Worm (Caenorhabditis elegans) whole organism, L4 larva: ENCODE data around the gene M03B6.1.

Source experiments
- F49E8.2 ChIP-seq: sonication (generic microtip); optimal IDR thresholded peaks from 2 replicates; lab custom pipeline; 2016; ENCODE audit warnings: missing compliant biosample characterization, mild to moderate bottlenecking, missing genetic modification characterization, borderline replicate concordance
- Y5F2A.4 ChIP-seq: fragments of 200-800 bp; sonication (Bioruptor generic); optimal IDR thresholded peaks from 2 replicates; lab custom pipeline; 2018; ENCODE audit warnings: mild to moderate bottlenecking, missing genetic modification characterization, missing compliant biosample characterization
- aha-1 ChIP-seq: fragments of 150-350 bp; peaks from one replicate; lab custom pipeline; 2014; ENCODE audit warnings: missing biosample characterization, missing genetic modification characterization
- arid-1 ChIP-seq: fragments of 200-800 bp; sonication (Bioruptor generic); conservative IDR thresholded peaks from 2 replicates; pipeline ENCODE4 v1.3.6; 2022; ENCODE audit warnings: missing genetic modification reagents, missing genetic modification characterization, missing compliant biosample characterization
- attf-4 ChIP-seq: sonication (generic microtip); optimal IDR thresholded peaks from 3 replicates; lab custom pipeline; 2017; ENCODE audit warnings: missing biosample characterization, missing genetic modification characterization
- ces-1 ChIP-seq: fragments of 150-350 bp; sonication (generic microtip); optimal IDR thresholded peaks from 4 replicates; lab custom pipeline; 2014; ENCODE audit warnings: missing biosample characterization, missing genetic modification reagents, missing genetic modification characterization
- ctbp-1 ChIP-seq: fragments of 200-800 bp; sonication (Bioruptor generic); IDR thresholded peaks from 2 replicates; pipeline ENCODE4 v1.3.6; 2022; ENCODE audit warnings: missing genetic modification reagents, missing genetic modification characterization, missing compliant biosample characterization
- daf-12 ChIP-seq: fragments of 150-350 bp; optimal IDR thresholded peaks from 2 replicates; lab custom pipeline; 2014; ENCODE audit warnings: missing biosample characterization, missing genetic modification reagents, missing genetic modification characterization
- daf-16 ChIP-seq, 3 experiments: sonication (generic microtip); optimal IDR thresholded peaks; 2 replicates each; lab custom pipeline; 2016 to 2017; ENCODE audit warnings: missing genetic modification characterization in 3 of 3, missing genetic modification reagents in 3 of 3, mild to moderate bottlenecking in 2 of 3, missing compliant biosample characterization in 2 of 3, missing biosample characterization in 1 of 3, moderate library complexity in 1 of 3
- daf-8 ChIP-seq: fragments of 200-800 bp; sonication (Bioruptor generic); IDR thresholded peaks from 2 replicates; pipeline ENCODE4 v1.3.6; 2022; ENCODE audit warnings: missing genetic modification characterization, missing compliant biosample characterization
- dmd-6 ChIP-seq: fragments of 200-800 bp; sonication (Bioruptor generic); IDR thresholded peaks from 2 replicates; pipeline ENCODE4 v1.3.6; 2022; ENCODE audit warnings: missing genetic modification reagents, missing genetic modification characterization, missing compliant biosample characterization
- dmd-9 ChIP-seq: fragments of 200-800 bp; sonication (Bioruptor generic); IDR thresholded peaks from 2 replicates; pipeline ENCODE4 v1.3.6; 2022; ENCODE audit warnings: missing genetic modification reagents, missing genetic modification characterization, missing compliant biosample characterization
- dve-1 ChIP-seq: sonication (generic microtip); optimal IDR thresholded peaks from 2 replicates; lab custom pipeline; 2017; ENCODE audit warnings: antibody characterized with exemption, mild to moderate bottlenecking, missing genetic modification characterization, missing compliant biosample characterization; ENCODE audit not compliant: insufficient read depth
- fkh-10 ChIP-seq: fragments of 150-350 bp; optimal IDR thresholded peaks from 2 replicates; lab custom pipeline; 2014; ENCODE audit warnings: missing biosample characterization, missing genetic modification reagents, missing genetic modification characterization
- hlh-11 ChIP-seq: fragments of 200-800 bp; sonication (Bioruptor generic); optimal IDR thresholded peaks from 2 replicates; lab custom pipeline; 2018; ENCODE audit warnings: mild to moderate bottlenecking, missing genetic modification characterization, missing compliant biosample characterization
- hlh-30 ChIP-seq: sonication (generic microtip); optimal IDR thresholded peaks from 2 replicates; lab custom pipeline; 2017; ENCODE audit warnings: antibody characterized with exemption, mild to moderate bottlenecking, missing genetic modification characterization, missing compliant biosample characterization; ENCODE audit not compliant: insufficient read depth
- jun-1 ChIP-seq: fragments of 150-350 bp; optimal IDR thresholded peaks from 2 replicates; lab custom pipeline; 2014; ENCODE audit warnings: missing biosample characterization, missing genetic modification reagents, missing genetic modification characterization
- lin-13 ChIP-seq: fragments of 150-350 bp; optimal IDR thresholded peaks from 2 replicates; lab custom pipeline; 2014; ENCODE audit warnings: missing biosample characterization, missing genetic modification reagents, missing genetic modification characterization
- lin-29 ChIP-seq: fragments of 200-800 bp; sonication (Bioruptor generic); IDR thresholded peaks from 2 replicates; pipeline ENCODE4 v1.3.6; 2022; ENCODE audit warnings: missing genetic modification reagents, missing genetic modification characterization, missing compliant biosample characterization
- lin-39 ChIP-seq: fragments of 150-350 bp; optimal IDR thresholded peaks from 2 replicates; lab custom pipeline; 2014; ENCODE audit warnings: missing biosample characterization, missing genetic modification reagents, missing genetic modification characterization
- lsy-2 ChIP-seq, 2 experiments: fragments of 150-350 bp in 1 of 2; sonication (generic microtip) in 1 of 2; optimal IDR thresholded peaks; 2 replicates each; lab custom pipeline; 2014 to 2017; ENCODE audit warnings: missing biosample characterization in 2 of 2, missing genetic modification characterization in 2 of 2
- madf-5 ChIP-seq, 2 experiments: fragments of 200-800 bp; sonication (Bioruptor generic); IDR thresholded peaks; 2 replicates each; pipeline ENCODE4 v1.3.6; 2022; ENCODE audit warnings: missing compliant biosample characterization in 2 of 2, missing genetic modification characterization in 2 of 2
- mdl-1 ChIP-seq, 2 experiments: fragments of 150-350 bp in 1 of 2; sonication (generic microtip) in 1 of 2; optimal IDR thresholded peaks; 2 replicates each; lab custom pipeline; 2014 to 2017; ENCODE audit warnings: missing biosample characterization in 2 of 2, missing genetic modification characterization in 2 of 2
- mep-1 ChIP-seq: fragments of 150-350 bp; sonication (generic microtip); optimal IDR thresholded peaks from 3 replicates; lab custom pipeline; 2014; ENCODE audit warnings: missing biosample characterization, missing genetic modification characterization
- mes-2 ChIP-seq: sonication (generic microtip); optimal IDR thresholded peaks from 2 replicates; lab custom pipeline; 2016; ENCODE audit warnings: missing genotype, mild to moderate bottlenecking, missing genetic modification characterization, missing compliant biosample characterization; ENCODE audit not compliant: poor library complexity, severe bottlenecking
- mxl-2 ChIP-seq: fragments of 200-800 bp; sonication (Bioruptor generic); conservative IDR thresholded peaks from 2 replicates; pipeline ENCODE4 v1.3.6; 2022; ENCODE audit warnings: missing genetic modification reagents, missing genetic modification characterization, missing compliant biosample characterization
- mxl-3 ChIP-seq: fragments of 200-800 bp; sonication (Bioruptor generic); optimal IDR thresholded peaks from 2 replicates; lab custom pipeline; 2018; ENCODE audit warnings: mild to moderate bottlenecking, missing genetic modification characterization, missing compliant biosample characterization
- nhr-48 ChIP-seq: sonication (generic microtip); optimal IDR thresholded peaks from 2 replicates; lab custom pipeline; 2016; ENCODE audit warnings: mild to moderate bottlenecking, missing genetic modification characterization, missing compliant biosample characterization
- nhr-6 ChIP-seq: fragments of 150-350 bp; optimal IDR thresholded peaks from 2 replicates; lab custom pipeline; 2014; ENCODE audit warnings: missing biosample characterization, missing genetic modification characterization
- nhr-77 ChIP-seq: fragments of 150-350 bp; optimal IDR thresholded peaks from 2 replicates; lab custom pipeline; 2014; ENCODE audit warnings: missing biosample characterization, missing genetic modification characterization
- pha-4 ChIP-seq, 2 experiments: fragments of 150-350 bp in 1 of 2; fragments of 200-800 bp in 1 of 2; sonication (Bioruptor generic) in 1 of 2; IDR thresholded peaks in 1 of 2; optimal IDR thresholded peaks in 1 of 2; 2 replicates each; pipeline versions ENCODE4 v1.3.6 to Lab custom; 2014 to 2022; ENCODE audit warnings: missing genetic modification characterization in 2 of 2, missing genetic modification reagents in 2 of 2, missing biosample characterization in 1 of 2, missing compliant biosample characterization in 1 of 2
- php-3 ChIP-seq: fragments of 200-800 bp; sonication (Bioruptor generic); IDR thresholded peaks from 2 replicates; pipeline ENCODE4 v1.3.6; 2022; ENCODE audit warnings: missing genetic modification reagents, missing genetic modification characterization, missing compliant biosample characterization
- rbr-2 ChIP-seq: sonication (generic microtip); optimal IDR thresholded peaks from 2 replicates; lab custom pipeline; 2016; ENCODE audit warnings: missing genotype, missing genetic modification characterization, missing compliant biosample characterization
- skn-1 ChIP-seq: fragments of 150-350 bp; optimal IDR thresholded peaks from 2 replicates; lab custom pipeline; 2014; ENCODE audit warnings: missing biosample characterization, missing genetic modification characterization
- unc-39 ChIP-seq: sonication (generic microtip); optimal IDR thresholded peaks from 2 replicates; lab custom pipeline; 2017; ENCODE audit warnings: missing biosample characterization, missing genetic modification characterization
- unc-62 ChIP-seq, 3 experiments: fragments of 150-350 bp in 1 of 3; sonication (generic microtip); optimal IDR thresholded peaks in 2 of 3; peaks in 1 of 3; 1 replicate in 1 of 3; 2 replicates in 2 of 3; lab custom pipeline; 2014 to 2017; ENCODE audit warnings: missing biosample characterization in 3 of 3, missing genetic modification characterization in 3 of 3, missing genetic modification reagents in 3 of 3, missing genotype in 1 of 3
- zfp-2 ChIP-seq: sonication (generic microtip); optimal IDR thresholded peaks from 2 replicates; lab custom pipeline; 2016; ENCODE audit warnings: mild to moderate bottlenecking, missing genetic modification characterization, missing compliant biosample characterization
- zfp-3 ChIP-seq: fragments of 200-800 bp; sonication (Bioruptor generic); conservative IDR thresholded peaks from 2 replicates; pipeline ENCODE4 v1.3.6; 2022; ENCODE audit warnings: missing genetic modification reagents, missing genetic modification characterization, missing compliant biosample characterization
- zip-11 ChIP-seq: fragments of 200-800 bp; sonication (Bioruptor generic); IDR thresholded peaks from 2 replicates; pipeline ENCODE4 v1.3.6; 2022; ENCODE audit warnings: missing genetic modification characterization, missing compliant biosample characterization

Gene M03B6.1

DNA sequence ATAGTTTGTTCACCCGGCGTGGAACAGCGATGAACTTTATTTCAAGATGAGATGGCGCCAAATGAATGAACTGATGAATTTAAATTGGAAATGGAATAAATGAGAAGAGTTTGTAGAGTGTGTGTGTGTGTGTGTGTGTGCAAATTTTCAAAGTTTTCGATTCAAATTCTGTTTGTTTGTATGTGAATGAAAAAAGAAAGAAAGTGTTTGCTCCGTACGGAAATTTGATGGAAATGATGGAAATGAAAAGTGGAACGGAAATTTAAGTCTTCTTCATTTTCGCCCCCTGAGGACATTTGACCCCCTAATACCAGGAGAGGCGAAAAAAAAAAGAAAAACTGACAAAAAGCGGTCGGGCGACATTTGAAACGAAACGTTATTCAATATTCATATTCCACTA, 36.7 kb downstream of the M03B6.1 start:
- TF ChIP-seq lin-39 (tag; lab: Kevin White, UChicago) (no peak), daf-12 (tag; lab: Kevin White, UChicago) (no peak), fkh-10 (GFP tag; lab: Kevin White, UChicago) (no peak), zfp-3 (no peak), aha-1 (peak; percentile 92), dmd-9 (GFP tag; lab: Robert Waterston, UW) (no peak), jun-1 (tag; lab: Kevin White, UChicago) (no peak)

DNA sequence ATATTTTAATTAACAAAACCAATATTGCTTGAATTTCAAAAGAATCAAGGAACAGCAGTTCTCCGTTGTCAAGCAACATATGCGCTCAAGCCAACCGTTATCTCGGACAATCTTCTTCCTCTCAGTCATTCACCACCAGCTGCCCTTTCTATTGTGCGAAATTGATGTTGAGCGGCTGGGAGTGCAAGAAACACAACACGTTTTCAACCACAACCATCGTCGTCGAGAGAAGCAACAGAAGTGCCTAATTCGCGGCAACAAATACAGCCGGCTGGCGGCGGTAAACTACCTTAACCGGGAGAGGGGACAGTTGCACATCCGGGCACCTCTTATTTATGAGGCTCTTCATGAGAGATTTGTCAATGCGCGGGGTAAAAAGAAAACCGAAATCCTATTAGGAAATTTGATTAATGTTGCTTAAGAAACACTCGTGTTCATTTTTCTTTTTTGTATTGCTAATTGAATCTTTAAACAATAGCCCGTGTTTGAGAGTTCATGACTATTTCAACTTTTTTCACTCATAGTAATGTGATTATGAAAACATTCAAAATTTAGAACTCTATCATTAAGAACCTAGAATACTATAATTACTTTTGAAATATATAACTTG, 40.5 kb downstream of the M03B6.1 start:
- TF ChIP-seq madf-5 (GFP tag; IDR thresholded peaks at IDR 0.05; lab: Robert Waterston, UW) = no peak
- peak; percentile 40 for TF ChIP-seq aha-1
- TF ChIP-seq attf-4 (tag; lab: Kevin White, UChicago) = no peak
- TF ChIP-seq daf-8 (GFP tag; lab: Robert Waterston, UW) = no peak
- no peak for TF ChIP-seq arid-1 (GFP tag; lab: Robert Waterston, UW)

ce11 chrX:13882639-13883038, 41.2 kb downstream of the M03B6.1 start, which contains the start of gene hlb-1:
Gene hlb-1 (minus strand): TSS chrX:13882739.
- no peak for TF ChIP-seq zip-11 (GFP tag; lab: Robert Waterston, UW)
- TF ChIP-seq unc-62 (GFP tag; optimal IDR thresholded peaks at IDR 0.05 in 1 of 2; lab: Kevin White, UChicago) = peak in 1 of 2 experiments; percentile 3
- TF ChIP-seq unc-62 (tag; optimal IDR thresholded peaks at IDR 0.05; lab: Kevin White, UChicago) = no peak

DNA sequence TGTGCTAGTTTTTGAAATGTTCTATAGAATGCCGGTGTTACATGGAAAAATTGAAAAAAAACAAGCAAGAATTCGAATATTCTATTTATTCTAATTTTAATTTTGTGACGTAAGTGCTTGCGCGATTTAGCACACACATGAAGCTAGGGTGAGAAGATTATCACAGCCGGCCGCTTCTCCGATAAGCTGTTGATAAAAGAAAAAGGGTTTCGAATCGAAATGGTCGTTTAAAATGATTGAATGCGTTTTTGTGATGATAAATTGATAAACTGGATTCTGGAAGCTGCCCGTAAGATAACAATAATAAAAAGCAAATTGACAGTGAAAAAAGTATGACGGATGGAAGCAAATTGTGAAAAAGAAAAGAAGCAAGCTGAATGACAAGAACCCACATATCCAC, 42.7 kb downstream of the M03B6.1 start:
- TF ChIP-seq php-3 (GFP tag; lab: Robert Waterston, UW) (peak; percentile 88), lin-29 (GFP tag; lab: Robert Waterston, UW) (no peak), F49E8.2 (tag; lab: Kevin White, UChicago) (no peak), hlh-11 (tag; lab: Kevin White, UChicago) (peak; percentile 41), lin-13 (no peak), dve-1 (tag; lab: Kevin White, UChicago) (peak; percentile 55), dmd-9 (GFP tag; lab: Robert Waterston, UW) (no peak), rbr-2 (tag; lab: Kevin White, UChicago) (no peak), dmd-6 (peak; percentile 34; the same call in 1 of the 2 replicates), mxl-2 (GFP tag; lab: Robert Waterston, UW) (no peak), daf-16 (GFP tag; optimal IDR thresholded peaks at IDR 0.05; lab: Kevin White, UChicago) (no peak), daf-16 (tag; optimal IDR thresholded peaks at IDR 0.05; lab: Kevin White, UChicago) (peak; percentile 36), ces-1 (no peak), mdl-1 (tag; optimal IDR thresholded peaks at IDR 0.05; lab: Kevin White, UChicago) (no peak), lsy-2 (tag; optimal IDR thresholded peaks at IDR 0.05; lab: Kevin White, UChicago) (no peak), daf-8 (GFP tag; lab: Robert Waterston, UW) (no peak), Y5F2A.4 (GFP tag; lab: Kevin White, UChicago) (no peak)
- TF ChIP-seq, all 104 proteins: peak for 5

DNA sequence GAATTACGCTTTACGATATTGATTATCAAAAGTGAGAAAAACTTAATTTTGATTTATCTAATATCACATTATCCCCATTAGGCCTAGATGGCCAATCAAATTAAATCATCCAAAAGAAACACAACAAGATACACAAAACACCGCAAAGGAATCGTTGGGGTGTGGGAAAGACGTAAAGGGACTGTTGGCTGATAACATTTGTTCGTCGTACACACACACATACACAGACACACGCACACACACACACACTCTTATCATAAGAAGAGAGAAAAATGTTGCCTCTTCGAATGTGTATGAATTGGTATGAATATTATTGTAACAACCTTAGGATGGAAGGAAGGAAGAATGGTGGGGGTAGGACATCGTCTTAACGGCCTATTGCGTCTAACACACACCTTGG, 43.7 kb downstream of the M03B6.1 start:
- TF ChIP-seq dve-1 (tag; lab: Kevin White, UChicago) (peak; percentile 69), ctbp-1 (no peak), dmd-6 (0 out of 2 replicates have a peak, but pooled peaks have one; percentile 31), hlh-11 (tag; lab: Kevin White, UChicago) (peak; percentile 71), unc-62 (GFP tag; optimal IDR thresholded peaks at IDR 0.05 in 1 of 2; lab: Kevin White, UChicago) (peak in 1 of 2 experiments; percentile 34), unc-62 (tag; optimal IDR thresholded peaks at IDR 0.05; lab: Kevin White, UChicago) (no peak), mep-1 (tag; lab: Kevin White, UChicago) (peak; percentile 46), mxl-3 (GFP tag; lab: Kevin White, UChicago) (peak; percentile 65), nhr-48 (no peak), skn-1 (tag; lab: Kevin White, UChicago) (no peak), unc-39 (tag; lab: Kevin White, UChicago) (no peak), zfp-2 (tag; lab: Kevin White, UChicago) (no peak), mxl-2 (GFP tag; lab: Robert Waterston, UW) (no peak), nhr-77 (tag; lab: Kevin White, UChicago) (peak; percentile 15), Y5F2A.4 (GFP tag; lab: Kevin White, UChicago) (no peak), pha-4 (GFP tag; IDR thresholded peaks at IDR 0.05; lab: Robert Waterston, UW) (no peak), pha-4 (tag; optimal IDR thresholded peaks at IDR 0.05; lab: Kevin White, UChicago) (peak; percentile 1), mes-2 (tag; lab: Kevin White, UChicago) (peak; percentile 42), hlh-30 (tag; lab: Kevin White, UChicago) (peak; percentile 56), nhr-6 (peak; percentile 87), daf-16 (GFP tag; optimal IDR thresholded peaks at IDR 0.05; lab: Kevin White, UChicago) (no peak), daf-16 (tag; optimal IDR thresholded peaks at IDR 0.05; lab: Kevin White, UChicago) (peak; percentile 88), php-3 (GFP tag; lab: Robert Waterston, UW) (no peak)
